Fruit fly (Drosophila melanogaster) whole organism, embryonic: ENCODE data around the gene CG46523.

Source experiments
- Abd-B ChIP-seq: fragments of 200-800 bp; sonication (Bioruptor generic); optimal IDR thresholded peaks from 2 replicates; lab custom pipeline; 2018; ENCODE audit warnings: missing biosample characterization, mild to moderate bottlenecking, missing genetic modification characterization, moderate library complexity
- BtbVII ChIP-seq: fragments of 200-800 bp; sonication (Bioruptor generic); optimal IDR thresholded peaks from 3 replicates; lab custom pipeline; 2017; ENCODE audit warnings: missing biosample characterization, mild to moderate bottlenecking, missing genetic modification characterization
- CG11560 ChIP-seq: fragments of 200-800 bp; sonication (Bioruptor generic); IDR thresholded peaks from 3 replicates; pipeline ENCODE4 v1.3.6; 2022; ENCODE audit warnings: missing biosample characterization, missing genetic modification characterization
- CG11695 ChIP-seq: fragments of 200-800 bp; sonication (Bioruptor generic); IDR thresholded peaks from 3 replicates; pipeline ENCODE4 v1.3.6; 2022; ENCODE audit warnings: missing biosample characterization, missing genetic modification characterization
- CG14014 ChIP-seq: fragments of 200-800 bp; sonication (Bioruptor generic); IDR thresholded peaks from 2 replicates; pipeline ENCODE4 v1.3.6; 2022; ENCODE audit warnings: missing biosample characterization, missing genetic modification characterization
- CG1647 ChIP-seq: fragments of 200-800 bp; sonication (Bioruptor generic); optimal IDR thresholded peaks from 3 replicates; lab custom pipeline; 2016; ENCODE audit warnings: missing biosample characterization, missing genetic modification characterization
- CG2199 ChIP-seq: fragments of 200-800 bp; sonication (Bioruptor generic); IDR thresholded peaks from 3 replicates; pipeline ENCODE4 v1.3.6; 2022; ENCODE audit warnings: missing biosample characterization, missing genetic modification characterization
- CG32532 ChIP-seq: fragments of 200-800 bp; sonication (Bioruptor generic); IDR thresholded peaks from 2 replicates; pipeline ENCODE4 v1.3.6; 2022; ENCODE audit warnings: missing biosample characterization, missing genetic modification characterization
- CG34224 ChIP-seq: fragments of 200-800 bp; sonication (Bioruptor generic); IDR thresholded peaks from 3 replicates; pipeline ENCODE4 v1.3.6; 2022; ENCODE audit warnings: missing biosample characterization, missing genetic modification characterization; ENCODE audit not compliant: partially characterized antibody
- CG34376 ChIP-seq: fragments of 200-800 bp; sonication (Bioruptor generic); optimal IDR thresholded peaks from 2 replicates; lab custom pipeline; 2018; ENCODE audit warnings: missing biosample characterization, mild to moderate bottlenecking, missing genetic modification characterization
- CG3838 ChIP-seq: fragments of 200-800 bp; sonication (Bioruptor generic); optimal IDR thresholded peaks from 3 replicates; lab custom pipeline; 2016; ENCODE audit warnings: missing biosample characterization, missing genetic modification characterization
- CG42726 ChIP-seq: fragments of 200-800 bp; sonication (Bioruptor generic); IDR thresholded peaks from 2 replicates; pipeline ENCODE4 v1.3.6; 2022; ENCODE audit warnings: missing biosample characterization, missing genetic modification characterization; ENCODE audit not compliant: partially characterized antibody
- CG4854 ChIP-seq: fragments of 200-800 bp; sonication (Bioruptor generic); optimal IDR thresholded peaks from 2 replicates; lab custom pipeline; 2016; ENCODE audit warnings: missing biosample characterization, missing genetic modification characterization, inconsistent platforms
- CG6791 ChIP-seq: fragments of 200-800 bp; sonication (Bioruptor generic); IDR thresholded peaks from 3 replicates; pipeline ENCODE4 v1.3.6; 2022; ENCODE audit warnings: missing biosample characterization, missing genetic modification characterization; ENCODE audit not compliant: partially characterized antibody
- CG7928 ChIP-seq: fragments of 200-800 bp; sonication (Bioruptor generic); optimal IDR thresholded peaks from 2 replicates; lab custom pipeline; 2017; ENCODE audit warnings: missing biosample characterization, mild to moderate bottlenecking, missing genetic modification characterization
- CG9437 ChIP-seq: fragments of 200-800 bp; sonication (Bioruptor generic); optimal IDR thresholded peaks from 2 replicates; lab custom pipeline; 2018; ENCODE audit warnings: missing biosample characterization, mild to moderate bottlenecking, missing genetic modification characterization
- CkIIα-i1 ChIP-seq: fragments of 200-800 bp; sonication (Bioruptor generic); IDR thresholded peaks from 2 replicates; pipeline ENCODE4 v1.3.6; 2022; ENCODE audit warnings: missing biosample characterization, missing genetic modification characterization
- CoRest ChIP-seq: fragments of 200-800 bp; sonication (Bioruptor generic); optimal IDR thresholded peaks from 3 replicates; lab custom pipeline; 2018; ENCODE audit warnings: missing biosample characterization, mild to moderate bottlenecking, missing genetic modification characterization, moderate library complexity
- Dbx ChIP-seq: fragments of 200-800 bp; sonication (Bioruptor generic); IDR thresholded peaks from 3 replicates; pipeline ENCODE4 v1.3.6; 2022; ENCODE audit warnings: missing biosample characterization, missing genetic modification characterization
- Dp ChIP-seq: fragments of 200-800 bp; sonication (Bioruptor generic); optimal IDR thresholded peaks from 2 replicates; lab custom pipeline; 2018; ENCODE audit warnings: missing biosample characterization, mild to moderate bottlenecking, missing genetic modification characterization, moderate library complexity
- E2f1 ChIP-seq: fragments of 200-800 bp; sonication (Bioruptor generic); IDR thresholded peaks from 2 replicates; pipeline ENCODE4 v1.3.6; 2022; ENCODE audit warnings: missing biosample characterization, missing genetic modification characterization
- HLH4C ChIP-seq: fragments of 200-800 bp; sonication (Bioruptor generic); IDR thresholded peaks from 3 replicates; pipeline ENCODE4 v1.3.6; 2022; ENCODE audit warnings: missing biosample characterization, missing genetic modification characterization; ENCODE audit not compliant: partially characterized antibody
- NK7.1 ChIP-seq: fragments of 200-800 bp; sonication (Bioruptor generic); optimal IDR thresholded peaks from 3 replicates; lab custom pipeline; 2016; ENCODE audit warnings: missing biosample characterization, missing genetic modification characterization
- Rfx ChIP-seq: fragments of 200-800 bp; sonication (Bioruptor generic); IDR thresholded peaks from 2 replicates; pipeline ENCODE4 v1.3.6; 2022; ENCODE audit warnings: missing biosample characterization, missing genetic modification characterization
- Ssrp ChIP-seq: fragments of 200-800 bp; sonication (Bioruptor generic); optimal IDR thresholded peaks from 2 replicates; lab custom pipeline; 2018; ENCODE audit warnings: missing biosample characterization, mild to moderate bottlenecking, missing genetic modification characterization, moderate library complexity
- ab ChIP-seq: fragments of 200-800 bp; sonication (Bioruptor generic); optimal IDR thresholded peaks from 2 replicates; lab custom pipeline; 2016; ENCODE audit warnings: missing biosample characterization, missing genetic modification characterization
- bcd ChIP-seq: fragments of 200-800 bp; sonication (Bioruptor generic); optimal IDR thresholded peaks from 2 replicates; lab custom pipeline; 2017; ENCODE audit warnings: missing biosample characterization, mild to moderate bottlenecking, missing genetic modification characterization
- br ChIP-seq: fragments of >200 bp; optimal IDR thresholded peaks from 2 replicates; lab custom pipeline; 2017
- chm ChIP-seq: fragments of 200-800 bp; sonication (Bioruptor generic); IDR thresholded peaks from 2 replicates; pipeline ENCODE4 v1.3.6; 2022; ENCODE audit warnings: missing biosample characterization, missing genetic modification characterization
- corto ChIP-seq: fragments of 200-800 bp; sonication (Bioruptor generic); optimal IDR thresholded peaks from 2 replicates; lab custom pipeline; 2016; ENCODE audit warnings: missing biosample characterization, mild to moderate bottlenecking, missing genetic modification characterization, moderate library complexity
- cwo ChIP-seq: fragments of 200-800 bp; sonication (Bioruptor generic); optimal IDR thresholded peaks from 3 replicates; lab custom pipeline; 2017; ENCODE audit warnings: missing biosample characterization, missing genetic modification characterization, mild to moderate bottlenecking, moderate library complexity, missing genetic modification reagents
- dan ChIP-seq: fragments of 200-800 bp; sonication (Bioruptor generic); IDR thresholded peaks from 2 replicates; pipeline ENCODE4 v1.3.6; 2022; ENCODE audit warnings: missing biosample characterization, missing genetic modification characterization
- eyg ChIP-seq: fragments of 200-800 bp; sonication (Bioruptor generic); optimal IDR thresholded peaks from 3 replicates; lab custom pipeline; 2016; ENCODE audit warnings: missing biosample characterization, missing genetic modification characterization
- gfzf ChIP-seq: fragments of 200-800 bp; sonication (Bioruptor generic); optimal IDR thresholded peaks from 2 replicates; lab custom pipeline; 2016; ENCODE audit warnings: missing biosample characterization, mild to moderate bottlenecking, missing genetic modification characterization, moderate library complexity
- jigr1 ChIP-seq: fragments of 200-800 bp; sonication (Bioruptor generic); IDR thresholded peaks from 3 replicates; pipeline ENCODE4 v1.3.6; 2022; ENCODE audit warnings: missing biosample characterization, missing genetic modification characterization
- nmo ChIP-seq: fragments of 200-800 bp; sonication (Bioruptor generic); optimal IDR thresholded peaks from 2 replicates; lab custom pipeline; 2018; ENCODE audit warnings: missing biosample characterization, mild to moderate bottlenecking, missing genetic modification characterization, moderate library complexity
- oc ChIP-seq: fragments of 200-800 bp; sonication (Bioruptor generic); optimal IDR thresholded peaks from 2 replicates; lab custom pipeline; 2018; ENCODE audit warnings: missing biosample characterization, mild to moderate bottlenecking, missing genetic modification characterization, moderate library complexity
- otp ChIP-seq: fragments of 200-800 bp; sonication (Bioruptor generic); IDR thresholded peaks from 3 replicates; pipeline ENCODE4, ENCODE4 v1.3.6; 2022; ENCODE audit warnings: missing biosample characterization, missing genetic modification characterization
- p53 ChIP-seq: fragments of 200-800 bp; sonication (Bioruptor generic); optimal IDR thresholded peaks from 2 replicates; lab custom pipeline; 2016; ENCODE audit warnings: missing biosample characterization, missing genetic modification characterization
- pan ChIP-seq, 4 experiments: fragments of >200 bp in 3 of 4; fragments of 200-800 bp in 1 of 4; sonication (Bioruptor generic) in 1 of 4; optimal IDR thresholded peaks in 3 of 4; IDR thresholded peaks in 1 of 4; 2 replicates each; pipeline versions ENCODE4 v1.3.6 to Lab custom; 2017 to 2022; ENCODE audit warnings: missing biosample characterization in 2 of 4, missing genetic modification characterization in 2 of 4, mixed read lengths in 1 of 4
- pb ChIP-seq: fragments of 200-800 bp; sonication (Bioruptor generic); optimal IDR thresholded peaks from 3 replicates; lab custom pipeline; 2016; ENCODE audit warnings: missing biosample characterization, missing genetic modification characterization
- phol ChIP-seq: fragments of 200-800 bp; sonication (Bioruptor generic); optimal IDR thresholded peaks from 3 replicates; lab custom pipeline; 2018; ENCODE audit warnings: missing biosample characterization, mild to moderate bottlenecking, missing genetic modification characterization, moderate library complexity
- ro ChIP-seq: fragments of 200-800 bp; sonication (Bioruptor generic); IDR thresholded peaks from 2 replicates; pipeline ENCODE4 v1.3.6; 2022; ENCODE audit warnings: missing biosample characterization, missing genetic modification characterization
- schlank ChIP-seq: fragments of 200-800 bp; sonication (Bioruptor generic); optimal IDR thresholded peaks from 2 replicates; lab custom pipeline; 2018; ENCODE audit warnings: missing biosample characterization, mild to moderate bottlenecking, missing genetic modification characterization
- sd ChIP-seq: fragments of 200-800 bp; sonication (Bioruptor generic); optimal IDR thresholded peaks from 3 replicates; lab custom pipeline; 2018; ENCODE audit warnings: missing biosample characterization, mild to moderate bottlenecking, missing genetic modification characterization, moderate library complexity
- so ChIP-seq: fragments of 200-800 bp; sonication (Bioruptor generic); IDR thresholded peaks from 3 replicates; pipeline ENCODE4 v1.3.6; 2022; ENCODE audit warnings: missing biosample characterization, missing genetic modification characterization
- stwl ChIP-seq: fragments of 200-800 bp; sonication (Bioruptor generic); optimal IDR thresholded peaks from 3 replicates; lab custom pipeline; 2018; ENCODE audit warnings: missing biosample characterization, mild to moderate bottlenecking, missing genetic modification characterization, moderate library complexity
- trem ChIP-seq: fragments of 200-800 bp; optimal IDR thresholded peaks from 3 replicates; lab custom pipeline; 2019; ENCODE audit warnings: missing biosample characterization, mild to moderate bottlenecking, missing genetic modification characterization, moderate library complexity
- trh ChIP-seq: fragments of 200-800 bp; sonication (Bioruptor generic); optimal IDR thresholded peaks from 2 replicates; lab custom pipeline; 2016; ENCODE audit warnings: missing biosample characterization, missing genetic modification characterization
- tx ChIP-seq: fragments of 200-800 bp; sonication (Bioruptor generic); optimal IDR thresholded peaks from 2 replicates; lab custom pipeline; 2016; ENCODE audit warnings: missing biosample characterization, missing genetic modification characterization
- zen ChIP-seq: fragments of 200-800 bp; sonication (Bioruptor generic); optimal IDR thresholded peaks from 3 replicates; lab custom pipeline; 2018; ENCODE audit warnings: missing biosample characterization, mild to moderate bottlenecking, missing genetic modification characterization, moderate library complexity

The CG46523 gene

dm6 chr3L:1885436-1885835 lies 53.5 kb downstream of the CG46523 start, which contains the start of gene Tmhs (continued):
- TF ChIP-seq Ssrp (tag; lab: Kevin White, UChicago): no peak
- TF ChIP-seq corto (GFP tag; lab: Kevin White, UChicago): no peak
- no peak for TF ChIP-seq tx (GFP tag; lab: Kevin White, UChicago)
- no peak for TF ChIP-seq NK7.1
- TF ChIP-seq nmo (GFP tag; lab: Kevin White, UChicago): no peak
- no peak for TF ChIP-seq ab (GFP tag; lab: Kevin White, UChicago)
- no peak for TF ChIP-seq schlank (tag; lab: Kevin White, UChicago)
- TF ChIP-seq eyg (GFP tag; lab: Kevin White, UChicago): no peak
- no peak for TF ChIP-seq CG1647 (GFP tag; lab: Kevin White, UChicago)
- no peak for TF ChIP-seq CG34376
- peak; percentile 14; the same call in 1 of the 2 replicates for TF ChIP-seq CG42726
- no peak for TF ChIP-seq p53 (GFP tag; lab: Kevin White, UChicago)
- TF ChIP-seq so (GFP tag; lab: Robert Waterston, UW): no peak
- TF ChIP-seq CG2199 (GFP tag; lab: Robert Waterston, UW): peak; percentile 61; the same call in 1 of the 3 replicates
- no peak for TF ChIP-seq CG9437 (GFP tag; lab: Kevin White, UChicago)
- TF ChIP-seq trh (GFP tag; lab: Kevin White, UChicago): no peak
- no peak for TF ChIP-seq stwl (tag; lab: Kevin White, UChicago)
- TF ChIP-seq cwo: no peak
- peak; percentile 10; the same call in 1 of the 3 replicates for TF ChIP-seq CG6791 (GFP tag; lab: Robert Waterston, UW)
- no peak for TF ChIP-seq gfzf (GFP tag; lab: Kevin White, UChicago)
- no peak for TF ChIP-seq ro
- TF ChIP-seq CG34224: peak; percentile 33; the same call in 2 of the 3 replicates
- TF ChIP-seq zen (tag; lab: Kevin White, UChicago): no peak
- peak; percentile 28; the same call in 1 of the 3 replicates for TF ChIP-seq otp
- no peak for TF ChIP-seq CG11695 (GFP tag; lab: Robert Waterston, UW)
- no peak for TF ChIP-seq CG32532 (GFP tag; lab: Robert Waterston, UW)
- TF ChIP-seq CG3838: no peak
- no peak for TF ChIP-seq E2f1 (GFP tag; lab: Robert Waterston, UW)
- no peak for TF ChIP-seq phol (tag; lab: Kevin White, UChicago)
- TF ChIP-seq CG14014 (GFP tag; lab: Robert Waterston, UW): no peak
- no peak for TF ChIP-seq Rfx (GFP tag; lab: Robert Waterston, UW)
- no peak for TF ChIP-seq Dbx
- TF ChIP-seq CG11560: no peak
- TF ChIP-seq BtbVII (GFP tag; lab: Kevin White, UChicago): no peak
- peak; percentile 27 for TF ChIP-seq sd (tag; lab: Kevin White, UChicago)
- TF ChIP-seq chm (GFP tag; lab: Robert Waterston, UW): no peak; the same call in 1 of the 2 replicates
- no peak for TF ChIP-seq pb (GFP tag; lab: Kevin White, UChicago)
- no peak for TF ChIP-seq CG4854 (GFP tag; lab: Kevin White, UChicago)
- no peak for TF ChIP-seq br (lab: Kevin White, UChicago)
- no peak for TF ChIP-seq jigr1 (GFP tag; lab: Robert Waterston, UW)
- no peak for TF ChIP-seq CG7928 (GFP tag; lab: Kevin White, UChicago)
- no peak for TF ChIP-seq trem
- TF ChIP-seq pan (optimal IDR thresholded peaks at IDR 0.05; lab: Kevin White, UChicago): no peak
- TF ChIP-seq pan (GFP tag; optimal IDR thresholded peaks at IDR 0.05 in 1 of 2, IDR thresholded peaks at IDR 0.05 in 1 of 2): peak in 1 of 2 experiments; percentile 28
- no peak for TF ChIP-seq HLH4C (GFP tag; lab: Robert Waterston, UW)
- no peak for TF ChIP-seq bcd (GFP tag; lab: Kevin White, UChicago)
- TF ChIP-seq oc (tag; lab: Kevin White, UChicago): peak; percentile 24
- no peak for TF ChIP-seq dan
- TF ChIP-seq CkIIα-i1: no peak
- TF ChIP-seq CoRest (tag; lab: Kevin White, UChicago): no peak
- no peak for TF ChIP-seq Dp (GFP tag; lab: Kevin White, UChicago)
- no peak for TF ChIP-seq Abd-B (GFP tag; lab: Kevin White, UChicago)
